Fruit fly (Drosophila melanogaster): Measurements from ENCODE around the gene Nprl3.

dm6 chr3L:13949440-13950066 lies 52.1 kb downstream of the Nprl3 start:
- TF ChIP-seq rn (GFP tag; IDR thresholded peaks at IDR 0.05): no peak
- TF ChIP-seq CG8301 (tag; optimal IDR thresholded peaks at IDR 0.05): peak; percentile 42
- no peak for TF ChIP-seq Snoo (tag; optimal IDR thresholded peaks at IDR 0.05)
- peak; percentile 33 for TF ChIP-seq CG14655 (GFP tag; optimal IDR thresholded peaks at IDR 0.05)
- TF ChIP-seq gl (tag; optimal IDR thresholded peaks at IDR 0.05): no peak
- TF ChIP-seq CG13204 (GFP tag; optimal IDR thresholded peaks at IDR 0.05): no peak

All from whole organism, pupa.